Fruit fly (Drosophila melanogaster) whole organism, prepupa: Measurements from ENCODE around the gene stnB.

Source experiments
- CG16779 ChIP-seq: fragments of 200-800 bp; sonication (Bioruptor generic); optimal IDR thresholded peaks from 3 replicates; lab custom pipeline; 2017; ENCODE audit warnings: missing biosample characterization, mild to moderate bottlenecking, missing genetic modification characterization
- CG3032 ChIP-seq: fragments of 200-800 bp; optimal IDR thresholded peaks from 2 replicates; lab custom pipeline; 2019; ENCODE audit warnings: missing biosample characterization, mild to moderate bottlenecking, missing genetic modification characterization, moderate library complexity
- CG6163 ChIP-seq: fragments of 200-800 bp; sonication (Bioruptor generic); IDR thresholded peaks from 3 replicates; pipeline ENCODE4 v1.3.6; 2022; ENCODE audit warnings: missing biosample characterization, missing genetic modification characterization
- Eip78C ChIP-seq: fragments of 200-800 bp; sonication (Bioruptor generic); peaks from one replicate; lab custom pipeline; 2016; ENCODE audit warnings: missing biosample characterization, missing genetic modification characterization
- Hr39 ChIP-seq: fragments of 200-800 bp; sonication (Bioruptor generic); optimal IDR thresholded peaks from 2 replicates; lab custom pipeline; 2016; ENCODE audit warnings: missing biosample characterization, missing genetic modification characterization
- Lpt ChIP-seq: fragments of 200-800 bp; sonication (Bioruptor generic); optimal IDR thresholded peaks from 3 replicates; lab custom pipeline; 2016; ENCODE audit warnings: missing biosample characterization, missing genetic modification characterization
- Sox15 ChIP-seq: fragments of 200-800 bp; sonication (Bioruptor generic); optimal IDR thresholded peaks from 3 replicates; lab custom pipeline; 2016; ENCODE audit warnings: missing biosample characterization, missing genetic modification characterization
- cyc ChIP-seq: fragments of 200-800 bp; sonication (Bioruptor generic); optimal IDR thresholded peaks from 3 replicates; lab custom pipeline; 2016; ENCODE audit warnings: missing biosample characterization, missing genetic modification characterization
- lz ChIP-seq: fragments of 200-800 bp; sonication (Bioruptor generic); optimal IDR thresholded peaks from 3 replicates; lab custom pipeline; 2016; ENCODE audit warnings: missing biosample characterization, missing genetic modification characterization
- topi ChIP-seq: fragments of 200-800 bp; sonication (Bioruptor generic); optimal IDR thresholded peaks from 3 replicates; lab custom pipeline; 2016; ENCODE audit warnings: missing biosample characterization, missing genetic modification characterization
- vri ChIP-seq: fragments of 200-800 bp; sonication (Bioruptor generic); optimal IDR thresholded peaks from 3 replicates; lab custom pipeline; 2016; ENCODE audit warnings: missing biosample characterization, mild to moderate bottlenecking, missing genetic modification characterization

DNA sequence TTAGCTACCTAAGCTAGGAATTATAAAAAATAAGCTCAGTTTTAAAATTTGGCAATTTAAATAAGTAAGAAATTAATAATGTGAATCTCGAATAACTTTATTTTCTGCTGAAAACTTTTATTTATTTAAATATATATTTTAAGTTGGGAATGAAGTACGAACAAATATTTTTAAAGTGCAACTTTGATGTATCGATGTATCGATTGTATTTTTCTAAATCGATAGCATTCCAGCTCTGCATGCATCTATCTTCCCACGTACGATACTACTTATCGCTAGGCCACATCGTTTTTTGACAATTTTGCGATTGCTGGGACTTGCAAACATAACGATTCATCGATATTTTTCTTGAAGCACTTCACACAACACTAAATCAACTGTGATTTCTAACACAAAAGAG, 3.0 kb upstream of the stnB start:
- TF ChIP-seq Lpt (no peak), Sox15 (GFP tag; lab: Kevin White, UChicago) (no peak), topi (GFP tag; lab: Kevin White, UChicago) (no peak), Hr39 (GFP tag; lab: Kevin White, UChicago) (no peak), lz (GFP tag; lab: Kevin White, UChicago) (no peak), Eip78C (GFP tag; lab: Kevin White, UChicago) (no peak), CG6163 (GFP tag; lab: Robert Waterston, UW) (no peak), CG16779 (no peak), CG3032 (no peak), vri (GFP tag; lab: Kevin White, UChicago) (no peak), cyc (GFP tag; lab: Kevin White, UChicago) (no peak)
